Fruit fly (Drosophila melanogaster) whole organism, embryonic: ENCODE data around the gene Dbp21E2.

Experiments used
- CG10543 ChIP-seq: fragments of 200-800 bp; sonication (Bioruptor generic); optimal IDR thresholded peaks from 3 replicates; lab custom pipeline; 2017; ENCODE audit warnings: missing biosample characterization, mild to moderate bottlenecking, missing genetic modification characterization, moderate library complexity
- CG11456 ChIP-seq: fragments of 200-800 bp; sonication (Bioruptor generic); IDR thresholded peaks from 3 replicates; pipeline ENCODE4 v1.3.6; 2022; ENCODE audit warnings: missing biosample characterization, missing genetic modification characterization
- CG11723 ChIP-seq: fragments of 200-800 bp; sonication (Bioruptor generic); optimal IDR thresholded peaks from 2 replicates; lab custom pipeline; 2017; ENCODE audit warnings: missing biosample characterization, mild to moderate bottlenecking, missing genetic modification characterization
- CG12299 ChIP-seq: fragments of 200-800 bp; sonication (Bioruptor generic); optimal IDR thresholded peaks from 2 replicates; lab custom pipeline; 2018; ENCODE audit warnings: missing biosample characterization, mild to moderate bottlenecking, missing genetic modification characterization
- CG14050 ChIP-seq: fragments of 200-800 bp; sonication (Bioruptor generic); IDR thresholded peaks from 3 replicates; pipeline ENCODE4 v1.3.6; 2022; ENCODE audit warnings: missing biosample characterization, missing genetic modification characterization
- CG1529 ChIP-seq: fragments of 200-800 bp; sonication (Bioruptor generic); optimal IDR thresholded peaks from 3 replicates; lab custom pipeline; 2018; ENCODE audit warnings: missing biosample characterization, missing genetic modification characterization
- CG15514 ChIP-seq: fragments of 200-800 bp; sonication (Bioruptor generic); optimal IDR thresholded peaks from 3 replicates; lab custom pipeline; 2017; ENCODE audit warnings: missing biosample characterization, missing genetic modification characterization, mild to moderate bottlenecking, moderate library complexity, missing genetic modification reagents
- CG17568 ChIP-seq: fragments of 200-800 bp; sonication (Bioruptor generic); optimal IDR thresholded peaks from 2 replicates; lab custom pipeline; 2018; ENCODE audit warnings: missing biosample characterization, mild to moderate bottlenecking, missing genetic modification characterization, moderate library complexity
- CG18262 ChIP-seq: fragments of 200-800 bp; optimal IDR thresholded peaks from 3 replicates; lab custom pipeline; 2019; ENCODE audit warnings: missing biosample characterization, mild to moderate bottlenecking, missing genetic modification characterization, moderate library complexity
- CG18764 ChIP-seq: fragments of 200-800 bp; sonication (Bioruptor generic); optimal IDR thresholded peaks from 3 replicates; lab custom pipeline; 2016; ENCODE audit warnings: missing biosample characterization, missing genetic modification characterization
- CG2120 ChIP-seq: fragments of 200-800 bp; sonication (Bioruptor generic); optimal IDR thresholded peaks from 3 replicates; lab custom pipeline; 2016; ENCODE audit warnings: missing biosample characterization, missing genetic modification characterization
- CG2678 ChIP-seq: fragments of 200-800 bp; sonication (Bioruptor generic); optimal IDR thresholded peaks from 3 replicates; lab custom pipeline; 2019; ENCODE audit warnings: missing biosample characterization, mild to moderate bottlenecking, missing genetic modification characterization, moderate library complexity
- CG2889 ChIP-seq: fragments of 200-800 bp; sonication (Bioruptor generic); IDR thresholded peaks from 3 replicates; pipeline ENCODE4 v1.3.6; 2022; ENCODE audit warnings: missing biosample characterization, missing genetic modification characterization
- CG31388 ChIP-seq: fragments of 200-800 bp; sonication (Bioruptor generic); optimal IDR thresholded peaks from 2 replicates; lab custom pipeline; 2016; ENCODE audit warnings: missing biosample characterization, missing genetic modification characterization
- CG4282 ChIP-seq: fragments of 200-800 bp; sonication (Bioruptor generic); optimal IDR thresholded peaks from 2 replicates; lab custom pipeline; 2016; ENCODE audit warnings: missing biosample characterization, missing genetic modification characterization
- CG5180 ChIP-seq: fragments of 200-800 bp; sonication (Bioruptor generic); optimal IDR thresholded peaks from 3 replicates; lab custom pipeline; 2017; ENCODE audit warnings: missing biosample characterization, missing genetic modification characterization, mild to moderate bottlenecking, moderate library complexity, missing genetic modification reagents
- CG7357 ChIP-seq: fragments of 200-800 bp; sonication (Bioruptor generic); IDR thresholded peaks from 3 replicates; pipeline ENCODE4 v1.3.6; 2022; ENCODE audit warnings: missing biosample characterization, missing genetic modification characterization
- CG7839 ChIP-seq: fragments of 200-800 bp; sonication (Bioruptor generic); optimal IDR thresholded peaks from 3 replicates; lab custom pipeline; 2018; ENCODE audit warnings: missing biosample characterization, mild to moderate bottlenecking, missing genetic modification characterization, moderate library complexity
- CG7963 ChIP-seq: fragments of 200-800 bp; sonication (Bioruptor generic); IDR thresholded peaks from 3 replicates; pipeline ENCODE4 v1.3.6; 2022; ENCODE audit warnings: missing biosample characterization, missing genetic modification characterization; ENCODE audit not compliant: partially characterized antibody
- Camta ChIP-seq: fragments of 200-800 bp; sonication (Bioruptor generic); optimal IDR thresholded peaks from 2 replicates; lab custom pipeline; 2016; ENCODE audit warnings: missing biosample characterization, missing genetic modification characterization
- Dll ChIP-seq: fragments of 200-800 bp; sonication (Bioruptor generic); IDR thresholded peaks from 4 replicates; pipeline ENCODE4 v1.3.6; 2022; ENCODE audit warnings: missing biosample characterization, missing genetic modification characterization; ENCODE audit not compliant: partially characterized antibody
- Elba2 ChIP-seq: fragments of 200-800 bp; sonication (Bioruptor generic); optimal IDR thresholded peaks from 3 replicates; lab custom pipeline; 2016; ENCODE audit warnings: missing biosample characterization, missing genetic modification characterization
- GATAe ChIP-seq: fragments of 200-800 bp; sonication (Bioruptor generic); conservative IDR thresholded peaks from 2 replicates; pipeline ENCODE4 v1.3.6; 2022; ENCODE audit warnings: missing biosample characterization, missing genetic modification characterization
- Hmr ChIP-seq: fragments of 200-800 bp; sonication (Bioruptor generic); optimal IDR thresholded peaks from 3 replicates; lab custom pipeline; 2017; ENCODE audit warnings: mild to moderate bottlenecking, missing biosample characterization, missing genetic modification reagents, missing genetic modification characterization
- Hr78 ChIP-seq, 2 experiments: fragments of 200-800 bp in 1 of 2; fragments of >200 bp in 1 of 2; sonication (Bioruptor generic) in 1 of 2; optimal IDR thresholded peaks; 2 replicates each; lab custom pipeline; 2017 to 2019; ENCODE audit warnings: missing biosample characterization in 2 of 2, missing genetic modification characterization in 2 of 2, mild to moderate bottlenecking in 1 of 2, moderate library complexity in 1 of 2
- Med ChIP-seq: fragments of 200-800 bp; sonication (Bioruptor generic); peaks from one replicate; lab custom pipeline; 2016; ENCODE audit warnings: missing biosample characterization, missing genetic modification characterization, mild to moderate bottlenecking, inconsistent platforms, moderate library complexity
- Myb ChIP-seq: fragments of 200-800 bp; sonication (Bioruptor generic); optimal IDR thresholded peaks from 2 replicates; lab custom pipeline; 2016; ENCODE audit warnings: missing biosample characterization, missing genetic modification characterization
- NC2α ChIP-seq: fragments of 200-800 bp; sonication (Bioruptor generic); optimal IDR thresholded peaks from 2 replicates; lab custom pipeline; 2016; ENCODE audit warnings: missing biosample characterization, missing genetic modification characterization
- Stat92E ChIP-seq, 3 experiments: fragments of >200 bp in 2 of 3; fragments of 200-800 bp in 1 of 3; sonication (Bioruptor generic) in 1 of 3; optimal IDR thresholded peaks; 2 replicates each; lab custom pipeline; 2017 to 2019; ENCODE audit warnings: missing biosample characterization in 3 of 3, missing genetic modification characterization in 3 of 3, mild to moderate bottlenecking in 1 of 3, moderate library complexity in 1 of 3
- TFAM ChIP-seq: fragments of 200-800 bp; sonication (Bioruptor generic); optimal IDR thresholded peaks from 2 replicates; lab custom pipeline; 2017; ENCODE audit warnings: missing biosample characterization, missing genetic modification characterization, inconsistent platforms
- ab ChIP-seq: fragments of 200-800 bp; sonication (Bioruptor generic); optimal IDR thresholded peaks from 2 replicates; lab custom pipeline; 2016; ENCODE audit warnings: missing biosample characterization, missing genetic modification characterization
- ci ChIP-seq: fragments of 200-800 bp; sonication (Bioruptor generic); IDR thresholded peaks from 3 replicates; pipeline ENCODE4 v1.3.6; 2022; ENCODE audit warnings: missing biosample characterization, missing genetic modification characterization
- croc ChIP-seq: fragments of 200-800 bp; sonication (Bioruptor generic); conservative IDR thresholded peaks from 3 replicates; pipeline ENCODE4 v1.3.6; 2022; ENCODE audit warnings: missing biosample characterization, missing genetic modification characterization
- crol ChIP-seq: fragments of 200-800 bp; sonication (Bioruptor generic); IDR thresholded peaks from 2 replicates; pipeline ENCODE4 v1.3.6; 2022; ENCODE audit warnings: missing biosample characterization, missing genetic modification characterization
- dmrt11E ChIP-seq: fragments of 200-800 bp; sonication (Bioruptor generic); optimal IDR thresholded peaks from 3 replicates; lab custom pipeline; 2018; ENCODE audit warnings: missing biosample characterization, mild to moderate bottlenecking, missing genetic modification characterization, moderate library complexity
- fd3F ChIP-seq: fragments of 200-800 bp; sonication (Bioruptor generic); optimal IDR thresholded peaks from 2 replicates; lab custom pipeline; 2018; ENCODE audit warnings: missing biosample characterization, mild to moderate bottlenecking, missing genetic modification characterization, moderate library complexity
- gcm ChIP-seq: fragments of 200-800 bp; sonication (Bioruptor generic); optimal IDR thresholded peaks from 2 replicates; lab custom pipeline; 2019; ENCODE audit warnings: missing biosample characterization, mild to moderate bottlenecking, missing genetic modification characterization, moderate library complexity
- grau ChIP-seq: fragments of 200-800 bp; optimal IDR thresholded peaks from 3 replicates; lab custom pipeline; 2019; ENCODE audit warnings: missing biosample characterization, mild to moderate bottlenecking, missing genetic modification characterization, moderate library complexity
- kay ChIP-seq: fragments of 200-800 bp; sonication (Bioruptor generic); optimal IDR thresholded peaks from 2 replicates; lab custom pipeline; 2016; ENCODE audit warnings: missing biosample characterization, missing genetic modification characterization
- mirr ChIP-seq: fragments of 200-800 bp; sonication (Bioruptor generic); optimal IDR thresholded peaks from 3 replicates; lab custom pipeline; 2018; ENCODE audit warnings: missing biosample characterization, mild to moderate bottlenecking, missing genetic modification characterization
- rib ChIP-seq: fragments of 200-800 bp; sonication (Bioruptor generic); IDR thresholded peaks from 2 replicates; pipeline ENCODE4 v1.3.6; 2022; ENCODE audit warnings: missing biosample characterization, missing genetic modification characterization
- scrt ChIP-seq: fragments of 200-800 bp; sonication (Bioruptor generic); optimal IDR thresholded peaks from 2 replicates; lab custom pipeline; 2018; ENCODE audit warnings: missing biosample characterization, mild to moderate bottlenecking, missing genetic modification characterization, moderate library complexity
- ssp ChIP-seq: fragments of 200-800 bp; sonication (Bioruptor generic); IDR thresholded peaks from 2 replicates; pipeline ENCODE4 v1.3.6; 2022; ENCODE audit warnings: missing biosample characterization, missing genetic modification characterization
- tin ChIP-seq: fragments of 200-800 bp; sonication (Bioruptor generic); optimal IDR thresholded peaks from 3 replicates; lab custom pipeline; 2016; ENCODE audit warnings: missing biosample characterization, missing genetic modification characterization
- tll ChIP-seq, 2 experiments: fragments of 200-800 bp in 1 of 2; fragments of >200 bp in 1 of 2; sonication (Bioruptor generic) in 1 of 2; optimal IDR thresholded peaks; 2 replicates each; lab custom pipeline; 2017 to 2019; ENCODE audit warnings: missing biosample characterization in 2 of 2, missing genetic modification characterization in 2 of 2, mild to moderate bottlenecking in 1 of 2, moderate library complexity in 1 of 2
- unc-4 ChIP-seq: fragments of 200-800 bp; sonication (Bioruptor generic); IDR thresholded peaks from 2 replicates; pipeline ENCODE4 v1.3.6; 2022; ENCODE audit warnings: missing biosample characterization, missing genetic modification characterization; ENCODE audit not compliant: partially characterized antibody
- vfl ChIP-seq: fragments of 200-800 bp; sonication (Bioruptor generic); optimal IDR thresholded peaks from 2 replicates; lab custom pipeline; 2016; ENCODE audit warnings: missing biosample characterization, missing genetic modification characterization

Gene Dbp21E2

DNA sequence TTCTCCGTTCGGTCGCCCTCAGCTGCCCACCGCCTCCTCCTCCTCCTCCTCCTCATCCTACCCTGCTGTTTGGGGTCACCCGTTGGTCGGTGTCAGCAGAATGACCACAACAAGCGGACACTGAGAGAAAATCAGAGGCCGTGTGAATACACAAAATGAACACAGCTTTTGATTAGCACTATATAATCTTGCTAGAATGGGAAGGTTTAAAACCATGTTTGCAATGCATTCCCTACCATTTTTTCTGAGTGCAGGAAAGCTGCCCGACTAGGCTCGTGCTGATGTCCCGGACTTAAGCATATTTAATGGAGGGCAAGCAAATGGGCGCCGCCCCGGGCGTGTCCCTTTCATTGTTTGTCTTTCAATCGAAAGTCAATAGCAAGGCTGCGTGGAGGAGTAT, 30.5 kb upstream of the Dbp21E2 start (continued):
- TF ChIP-seq CG2678 (tag; lab: Kevin White, UChicago) (peak; percentile 24), Myb (GFP tag; lab: Kevin White, UChicago) (no peak), Hmr (GFP tag; lab: Kevin White, UChicago) (peak; percentile 33), CG31388 (GFP tag; lab: Kevin White, UChicago) (no peak), CG2120 (GFP tag; lab: Kevin White, UChicago) (peak; percentile 28)

DNA sequence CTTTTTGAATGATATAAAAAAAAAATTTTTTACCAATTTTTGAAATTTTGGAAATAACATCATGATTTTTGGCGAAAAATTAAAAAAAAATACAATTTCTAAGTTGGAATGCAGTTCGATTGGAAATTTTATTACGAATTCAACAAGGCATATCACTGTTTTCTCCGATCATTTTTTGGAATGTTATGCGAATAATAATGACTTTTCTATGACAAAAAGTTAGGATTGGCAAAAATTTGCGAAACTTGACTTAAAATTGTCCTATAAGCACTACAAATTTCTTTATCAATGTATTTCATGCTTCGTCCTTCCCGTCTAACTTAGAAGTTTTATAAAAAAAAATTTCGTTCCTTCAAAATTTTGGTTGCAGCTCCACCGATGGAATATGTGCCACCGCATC, 27.3 kb upstream of the Dbp21E2 start, which contains the start of gene CG3544:
CG3544 (plus strand) TSS at position 301 of the 400 bp plus-strand sequence.
- TF ChIP-seq dmrt11E (tag; lab: Kevin White, UChicago) = no peak
- no peak for TF ChIP-seq fd3F (GFP tag; lab: Kevin White, UChicago)
- no peak for TF ChIP-seq CG14050 (GFP tag; lab: Robert Waterston, UW)
- no peak for TF ChIP-seq CG7357 (GFP tag; lab: Robert Waterston, UW)
- no peak for TF ChIP-seq CG7839
- TF ChIP-seq ab (GFP tag; lab: Kevin White, UChicago) = no peak
- TF ChIP-seq CG2678 (tag; lab: Kevin White, UChicago) = no peak
- no peak for TF ChIP-seq unc-4 (GFP tag; lab: Robert Waterston, UW)
- no peak for TF ChIP-seq crol (GFP tag; lab: Robert Waterston, UW)
- TF ChIP-seq Elba2 (GFP tag; lab: Kevin White, UChicago) = no peak
- TF ChIP-seq CG4282 (GFP tag; lab: Kevin White, UChicago) = no peak
- TF ChIP-seq CG11723 = no peak
- no peak for TF ChIP-seq scrt (GFP tag; lab: Kevin White, UChicago)
- TF ChIP-seq CG18764 (GFP tag; lab: Kevin White, UChicago) = no peak
- TF ChIP-seq ssp (GFP tag; lab: Robert Waterston, UW) = no peak
- TF ChIP-seq Stat92E (GFP tag; optimal IDR thresholded peaks at IDR 0.05; lab: Kevin White, UChicago) = no peak
- TF ChIP-seq kay (GFP tag; lab: Kevin White, UChicago) = no peak
- no peak for TF ChIP-seq CG18262 (tag; lab: Kevin White, UChicago)
- TF ChIP-seq tin = no peak
- no peak for TF ChIP-seq CG2889 (GFP tag; lab: Robert Waterston, UW)
- TF ChIP-seq, all 482 proteins: peak for 0

DNA sequence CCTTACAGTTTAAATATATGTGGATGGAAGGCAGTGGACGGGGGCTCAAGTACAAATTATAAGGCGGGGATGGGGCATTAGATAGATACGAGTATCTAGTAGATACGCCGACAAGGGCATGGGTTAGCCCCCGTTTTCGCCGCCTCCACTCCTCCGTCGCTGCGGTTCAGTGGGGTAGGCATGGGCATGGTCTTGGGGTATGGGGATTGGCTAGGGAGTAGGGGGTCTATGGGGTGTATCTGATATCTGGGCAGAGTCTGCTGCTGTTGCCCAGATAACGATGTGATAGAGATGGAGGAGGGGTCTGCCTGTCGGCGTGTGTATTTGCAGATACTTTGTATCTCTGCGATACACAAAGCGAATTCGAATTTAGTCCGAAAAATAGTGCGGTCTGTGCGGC, 21.4 kb upstream of the Dbp21E2 start:
- TF ChIP-seq TFAM (GFP tag; lab: Kevin White, UChicago) = no peak
- no peak for TF ChIP-seq Dll
- no peak for TF ChIP-seq CG7963 (GFP tag; lab: Robert Waterston, UW)
- TF ChIP-seq vfl (GFP tag; lab: Kevin White, UChicago) = no peak
- no peak for TF ChIP-seq Med (GFP tag; lab: Kevin White, UChicago)
- TF ChIP-seq ci (GFP tag; lab: Robert Waterston, UW) = no peak
- TF ChIP-seq CG15514 = peak; percentile 5
- TF ChIP-seq Hr78 (GFP tag; optimal IDR thresholded peaks at IDR 0.05; lab: Kevin White, UChicago) = peak in 1 of 2 experiments; percentile 49
- TF ChIP-seq CG1529 (GFP tag; lab: Kevin White, UChicago) = no peak
- no peak for TF ChIP-seq CG17568 (GFP tag; lab: Kevin White, UChicago)
- no peak for TF ChIP-seq Camta (GFP tag; lab: Kevin White, UChicago)
- TF ChIP-seq CG12299 (tag; lab: Kevin White, UChicago) = no peak
- peak; percentile 38 for TF ChIP-seq CG10543 (GFP tag; lab: Kevin White, UChicago)
- TF ChIP-seq tll (GFP tag; optimal IDR thresholded peaks at IDR 0.05; lab: Kevin White, UChicago) = no peak
- TF ChIP-seq NC2α (GFP tag; lab: Kevin White, UChicago) = no peak
- TF ChIP-seq croc (GFP tag; lab: Robert Waterston, UW) = no peak
- no peak for TF ChIP-seq dmrt11E (tag; lab: Kevin White, UChicago)
- TF ChIP-seq rib (GFP tag; lab: Robert Waterston, UW) = 0 out of 2 replicates have a peak, but pooled peaks have one; percentile 14
- peak; percentile 75 for TF ChIP-seq mirr (GFP tag; lab: Kevin White, UChicago)
- peak; percentile 65 for TF ChIP-seq GATAe (GFP tag; lab: Robert Waterston, UW)
- TF ChIP-seq CG11456 (GFP tag; lab: Robert Waterston, UW) = no peak
- TF ChIP-seq grau (tag; lab: Kevin White, UChicago) = no peak
- TF ChIP-seq CG5180 = no peak
- no peak for TF ChIP-seq gcm
